Worm (Caenorhabditis elegans) whole organism, young adult: ENCODE measurements around the gene osta-2.

Experiments used
- F10E7.11 ChIP-seq: sonication (generic microtip); optimal IDR thresholded peaks from 2 replicates; lab custom pipeline; 2017; ENCODE audit warnings: mild to moderate bottlenecking, missing genetic modification characterization, moderate library complexity, missing compliant biosample characterization
- F37B4.10 ChIP-seq: fragments of 200-800 bp; sonication (Bioruptor generic); IDR thresholded peaks from 2 replicates; pipeline ENCODE4 v1.3.6; 2022; ENCODE audit warnings: missing genetic modification characterization, missing compliant biosample characterization
- F39B2.1 ChIP-seq: fragments of 200-800 bp; sonication (Bioruptor generic); IDR thresholded peaks from 2 replicates; pipeline ENCODE4 v1.3.6; 2022; ENCODE audit warnings: missing genetic modification reagents, missing genetic modification characterization, missing compliant biosample characterization
- F49E8.2 ChIP-seq: sonication (generic microtip); optimal IDR thresholded peaks from 3 replicates; lab custom pipeline; 2017; ENCODE audit warnings: missing genetic modification characterization, mild to moderate bottlenecking, missing compliant biosample characterization, antibody characterized with exemption, moderate library complexity; ENCODE audit not compliant: insufficient read depth
- F57A8.1 ChIP-seq: fragments of 200-800 bp; sonication (Bioruptor generic); optimal IDR thresholded peaks from 2 replicates; lab custom pipeline; 2018; ENCODE audit warnings: mild to moderate bottlenecking, missing genetic modification characterization, moderate library complexity, missing compliant biosample characterization
- Y53F4B.3 ChIP-seq: fragments of 200-800 bp; sonication (Bioruptor generic); IDR thresholded peaks from 2 replicates; pipeline ENCODE4 v1.3.6; 2022; ENCODE audit warnings: missing genetic modification reagents, missing genetic modification characterization, missing compliant biosample characterization
- Y95B8A.8 ChIP-seq: fragments of 200-800 bp; sonication (Bioruptor generic); IDR thresholded peaks from 2 replicates; pipeline ENCODE4 v1.3.6; 2022; ENCODE audit warnings: missing genetic modification reagents, missing genetic modification characterization, missing compliant biosample characterization
- ZK185.1 ChIP-seq: sonication (generic microtip); optimal IDR thresholded peaks from 2 replicates; lab custom pipeline; 2016; ENCODE audit warnings: mild to moderate bottlenecking, missing genetic modification characterization, missing compliant biosample characterization; ENCODE audit not compliant: poor library complexity, severe bottlenecking
- akir-1 ChIP-seq: fragments of 200-800 bp; sonication (Bioruptor generic); optimal IDR thresholded peaks from 2 replicates; lab custom pipeline; 2018; ENCODE audit warnings: mild to moderate bottlenecking, missing genetic modification characterization, moderate library complexity, missing compliant biosample characterization
- aptf-3 ChIP-seq: fragments of 200-800 bp; sonication (Bioruptor generic); IDR thresholded peaks from 2 replicates; pipeline ENCODE4 v1.3.6; 2022; ENCODE audit warnings: missing genetic modification characterization, missing compliant biosample characterization
- attf-3 ChIP-seq: fragments of 200-800 bp; sonication (Bioruptor generic); conservative IDR thresholded peaks from 2 replicates; pipeline ENCODE4 v1.3.6; 2022; ENCODE audit warnings: missing genetic modification reagents, missing genetic modification characterization, missing compliant biosample characterization
- attf-6 ChIP-seq: fragments of 200-800 bp; sonication (Bioruptor generic); IDR thresholded peaks from 2 replicates; pipeline ENCODE4 v1.3.6; 2022; ENCODE audit warnings: missing genetic modification reagents, missing genetic modification characterization, missing compliant biosample characterization
- cebp-1 ChIP-seq, 2 experiments: fragments of 200-800 bp in 1 of 2; sonication (Bioruptor generic) in 1 of 2; sonication (generic microtip) in 1 of 2; IDR thresholded peaks in 1 of 2; optimal IDR thresholded peaks in 1 of 2; 2 replicates each; pipeline versions ENCODE4 v1.3.6 to Lab custom; 2017 to 2022; ENCODE audit warnings: missing compliant biosample characterization in 2 of 2, missing genetic modification characterization in 2 of 2, mild to moderate bottlenecking in 1 of 2, missing genetic modification reagents in 1 of 2, moderate library complexity in 1 of 2
- cebp-2 ChIP-seq: fragments of 200-800 bp; sonication (Bioruptor generic); IDR thresholded peaks from 2 replicates; pipeline ENCODE4 v1.3.6; 2022; ENCODE audit warnings: missing genetic modification characterization, missing compliant biosample characterization
- ceh-100 ChIP-seq: fragments of 200-800 bp; sonication (Bioruptor generic); IDR thresholded peaks from 2 replicates; pipeline ENCODE4 v1.3.6; 2022; ENCODE audit warnings: missing genetic modification reagents, missing genetic modification characterization, missing compliant biosample characterization
- ceh-27 ChIP-seq: fragments of 200-800 bp; sonication (Bioruptor generic); optimal IDR thresholded peaks from 2 replicates; lab custom pipeline; 2018; ENCODE audit warnings: mild to moderate bottlenecking, missing genetic modification characterization, moderate library complexity, missing compliant biosample characterization
- ceh-58 ChIP-seq: fragments of 200-800 bp; sonication (Bioruptor generic); IDR thresholded peaks from 2 replicates; pipeline ENCODE4 v1.3.6; 2022; ENCODE audit warnings: missing genetic modification characterization, missing compliant biosample characterization
- ceh-79 ChIP-seq: sonication (generic microtip); optimal IDR thresholded peaks from 2 replicates; lab custom pipeline; 2017; ENCODE audit warnings: mild to moderate bottlenecking, missing genetic modification characterization, missing compliant biosample characterization
- dpff-1 ChIP-seq: sonication (generic microtip); optimal IDR thresholded peaks from 2 replicates; lab custom pipeline; 2017; ENCODE audit warnings: mild to moderate bottlenecking, missing genetic modification characterization, missing compliant biosample characterization
- dpl-1 ChIP-seq: fragments of 150-350 bp; optimal IDR thresholded peaks from 2 replicates; lab custom pipeline; 2014; ENCODE audit warnings: missing biosample characterization, missing genetic modification reagents, missing genetic modification characterization
- egrh-3 ChIP-seq: fragments of 200-800 bp; sonication (Bioruptor generic); IDR thresholded peaks from 2 replicates; pipeline ENCODE4 v1.3.6; 2022; ENCODE audit warnings: missing genetic modification reagents, missing genetic modification characterization, missing compliant biosample characterization
- hlh-26 ChIP-seq: fragments of 200-800 bp; sonication (Bioruptor generic); conservative IDR thresholded peaks from 2 replicates; pipeline ENCODE4 v1.3.6; 2022; ENCODE audit warnings: missing genetic modification reagents, missing genetic modification characterization, missing compliant biosample characterization
- hrde-1 ChIP-seq: sonication (generic microtip); optimal IDR thresholded peaks from 2 replicates; lab custom pipeline; 2016; ENCODE audit warnings: missing genetic modification characterization, mild to moderate bottlenecking, missing compliant biosample characterization, moderate library complexity, missing genotype, missing genetic modification reagents, borderline replicate concordance
- lin-26 ChIP-seq: fragments of 200-800 bp; sonication (Bioruptor generic); IDR thresholded peaks from 2 replicates; pipeline ENCODE4 v1.3.6; 2022; ENCODE audit warnings: missing genetic modification reagents, missing genetic modification characterization, missing compliant biosample characterization
- lin-54 ChIP-seq: fragments of 200-800 bp; sonication (Bioruptor generic); optimal IDR thresholded peaks from 2 replicates; lab custom pipeline; 2018; ENCODE audit warnings: mild to moderate bottlenecking, missing genetic modification characterization, missing compliant biosample characterization
- nfya-1 ChIP-seq: sonication (generic microtip); optimal IDR thresholded peaks from 2 replicates; lab custom pipeline; 2017; ENCODE audit warnings: antibody characterized with exemption, missing compliant biosample characterization, missing genetic modification characterization, borderline replicate concordance; ENCODE audit not compliant: insufficient read depth
- nhr-120 ChIP-seq: fragments of 200-800 bp; sonication (Bioruptor generic); IDR thresholded peaks from 2 replicates; pipeline ENCODE4 v1.3.6; 2022; ENCODE audit warnings: missing genetic modification characterization, missing compliant biosample characterization
- sdz-38 ChIP-seq: sonication (generic microtip); optimal IDR thresholded peaks from 2 replicates; lab custom pipeline; 2016; ENCODE audit warnings: missing genotype, missing genetic modification characterization, missing compliant biosample characterization
- snpc-1.3 ChIP-seq: sonication (generic microtip); optimal IDR thresholded peaks from 2 replicates; lab custom pipeline; 2017; ENCODE audit warnings: missing genetic modification characterization, mild to moderate bottlenecking, missing compliant biosample characterization, antibody characterized with exemption, moderate library complexity, missing genotype, missing genetic modification reagents; ENCODE audit not compliant: insufficient read depth
- snpc-3.4 ChIP-seq: sonication (generic microtip); optimal IDR thresholded peaks from 2 replicates; lab custom pipeline; 2017; ENCODE audit warnings: missing genetic modification characterization, mild to moderate bottlenecking, missing compliant biosample characterization, antibody characterized with exemption, moderate library complexity, missing genotype, missing genetic modification reagents
- somi-1 ChIP-seq: fragments of 200-800 bp; sonication (Bioruptor generic); optimal IDR thresholded peaks from 2 replicates; lab custom pipeline; 2018; ENCODE audit warnings: mild to moderate bottlenecking, missing genetic modification characterization, missing compliant biosample characterization
- unc-130 ChIP-seq: sonication (generic microtip); optimal IDR thresholded peaks from 2 replicates; lab custom pipeline; 2016; ENCODE audit warnings: missing genetic modification reagents, missing genetic modification characterization, missing compliant biosample characterization
- xnd-1 ChIP-seq: sonication (generic microtip); optimal IDR thresholded peaks from 2 replicates; lab custom pipeline; 2016; ENCODE audit warnings: missing genotype, missing genetic modification reagents, missing genetic modification characterization, missing compliant biosample characterization
- ztf-18 ChIP-seq: sonication (generic microtip); optimal IDR thresholded peaks from 2 replicates; lab custom pipeline; 2016; ENCODE audit warnings: missing genotype, mild to moderate bottlenecking, missing genetic modification characterization, missing compliant biosample characterization
- ztf-28 ChIP-seq: fragments of 200-800 bp; sonication (Bioruptor generic); IDR thresholded peaks from 2 replicates; pipeline ENCODE4 v1.3.6; 2022; ENCODE audit warnings: missing genetic modification reagents, missing genetic modification characterization, missing compliant biosample characterization
- ztf-3 ChIP-seq: fragments of 200-800 bp; sonication (Bioruptor generic); optimal IDR thresholded peaks from 2 replicates; lab custom pipeline; 2018; ENCODE audit warnings: mild to moderate bottlenecking, missing genetic modification characterization, missing compliant biosample characterization

Gene osta-2

ce11 chrII:5734883-5735282, 27.4 kb downstream of the osta-2 start:
- TF ChIP-seq ceh-100 (GFP tag; lab: Robert Waterston, UW) (no peak), dpff-1 (tag; lab: Kevin White, UChicago) (no peak), Y53F4B.3 (GFP tag; lab: Robert Waterston, UW) (no peak), F37B4.10 (GFP tag; lab: Robert Waterston, UW) (no peak), lin-54 (GFP tag; lab: Kevin White, UChicago) (no peak), dpl-1 (no peak), attf-3 (GFP tag; lab: Robert Waterston, UW) (no peak), ceh-79 (tag; lab: Kevin White, UChicago) (no peak), lin-26 (GFP tag; lab: Robert Waterston, UW) (no peak), egrh-3 (GFP tag; lab: Robert Waterston, UW) (no peak), hrde-1 (tag; lab: Kevin White, UChicago) (no peak), F39B2.1 (no peak), F57A8.1 (GFP tag; lab: Kevin White, UChicago) (no peak), nhr-120 (GFP tag; lab: Robert Waterston, UW) (no peak), attf-6 (GFP tag; lab: Robert Waterston, UW) (no peak), ceh-27 (GFP tag; lab: Kevin White, UChicago) (no peak)

ce11 chrII:5735744-5736143, 28.3 kb downstream of the osta-2 start:
- TF ChIP-seq somi-1 (GFP tag; lab: Kevin White, UChicago) (no peak), ztf-28 (GFP tag; lab: Robert Waterston, UW) (no peak), cebp-1 (GFP tag; IDR thresholded peaks at IDR 0.05; lab: Robert Waterston, UW) (no peak), cebp-1 (tag; optimal IDR thresholded peaks at IDR 0.05; lab: Kevin White, UChicago) (no peak), snpc-1.3 (tag; lab: Kevin White, UChicago) (no peak), F10E7.11 (tag; lab: Kevin White, UChicago) (no peak), xnd-1 (tag; lab: Kevin White, UChicago) (no peak), ztf-3 (GFP tag; lab: Kevin White, UChicago) (no peak)

ce11 chrII:5736599-5736998, 29.1 kb downstream of the osta-2 start:
- TF ChIP-seq ZK185.1 (tag; lab: Kevin White, UChicago) (no peak), unc-130 (GFP tag; lab: Kevin White, UChicago) (no peak), snpc-1.3 (tag; lab: Kevin White, UChicago) (no peak), sdz-38 (tag; lab: Kevin White, UChicago) (no peak), hlh-26 (no peak), F49E8.2 (tag; lab: Kevin White, UChicago) (no peak), ztf-18 (tag; lab: Kevin White, UChicago) (no peak), nfya-1 (no peak), cebp-2 (GFP tag; lab: Robert Waterston, UW) (no peak), aptf-3 (GFP tag; lab: Robert Waterston, UW) (no peak), Y95B8A.8 (GFP tag; lab: Robert Waterston, UW) (no peak), ceh-58 (GFP tag; lab: Robert Waterston, UW) (no peak), akir-1 (GFP tag; lab: Kevin White, UChicago) (no peak), snpc-3.4 (tag; lab: Kevin White, UChicago) (no peak), nhr-120 (GFP tag; lab: Robert Waterston, UW) (no peak), ceh-27 (GFP tag; lab: Kevin White, UChicago) (no peak)
